Worm (Caenorhabditis elegans) whole organism, L1 larva: ENCODE measurements around the gene R151.10.

Source experiments
- C04F5.9 ChIP-seq: sonication (generic microtip); optimal IDR thresholded peaks from 2 replicates; lab custom pipeline; 2016; ENCODE audit warnings: missing genetic modification characterization, missing compliant biosample characterization
- C16A3.4 ChIP-seq: fragments of 150-350 bp; optimal IDR thresholded peaks from 2 replicates; lab custom pipeline; 2014; ENCODE audit warnings: missing biosample characterization, missing genetic modification characterization
- F16B12.6 ChIP-seq: fragments of 150-350 bp; optimal IDR thresholded peaks from 2 replicates; lab custom pipeline; 2014; ENCODE audit warnings: missing biosample characterization, missing genetic modification characterization
- aha-1 ChIP-seq: fragments of 150-350 bp; optimal IDR thresholded peaks from 2 replicates; lab custom pipeline; 2014; ENCODE audit warnings: missing biosample characterization, missing genetic modification characterization
- alr-1 ChIP-seq: fragments of 200-800 bp; sonication (Bioruptor generic); optimal IDR thresholded peaks from 2 replicates; lab custom pipeline; 2018; ENCODE audit warnings: borderline replicate concordance, mild to moderate bottlenecking, missing genetic modification characterization, missing compliant biosample characterization
- aly-2 ChIP-seq: fragments of 150-350 bp; optimal IDR thresholded peaks from 2 replicates; lab custom pipeline; 2014; ENCODE audit warnings: missing biosample characterization, missing genetic modification characterization
- ama-1 ChIP-seq: fragments of 150-350 bp; optimal IDR thresholded peaks from 2 replicates; lab custom pipeline; 2014
- ceh-8 ChIP-seq: fragments of 200-800 bp; sonication (Bioruptor generic); optimal IDR thresholded peaks from 2 replicates; lab custom pipeline; 2018; ENCODE audit warnings: mild to moderate bottlenecking, missing genetic modification characterization, moderate library complexity, missing compliant biosample characterization
- ceh-82 ChIP-seq, 3 experiments: fragments of 150-350 bp in 1 of 3; sonication (generic microtip) in 2 of 3; optimal IDR thresholded peaks; 2 replicates each; lab custom pipeline; 2014 to 2017; ENCODE audit warnings: missing biosample characterization in 3 of 3, missing genetic modification characterization in 3 of 3
- ceh-90 ChIP-seq: sonication (generic microtip); optimal IDR thresholded peaks from 2 replicates; lab custom pipeline; 2016; ENCODE audit warnings: missing genetic modification characterization, missing compliant biosample characterization
- ces-1 ChIP-seq: fragments of 150-350 bp; optimal IDR thresholded peaks from 2 replicates; lab custom pipeline; 2014; ENCODE audit warnings: missing biosample characterization, missing genetic modification reagents, missing genetic modification characterization
- efl-1 ChIP-seq, 4 experiments: fragments of 150-350 bp; optimal IDR thresholded peaks in 3 of 4; peaks in 1 of 4; 1 replicate in 1 of 4; 2 replicates in 3 of 4; lab custom pipeline; 2014; ENCODE audit warnings: missing biosample characterization in 2 of 4, missing genetic modification characterization in 2 of 4, missing genetic modification reagents in 2 of 4
- egl-13 ChIP-seq: sonication (generic microtip); optimal IDR thresholded peaks from 2 replicates; lab custom pipeline; 2016; ENCODE audit warnings: missing genotype, missing genetic modification reagents, missing genetic modification characterization, missing compliant biosample characterization
- elt-3 ChIP-seq, 6 experiments: fragments of 150-350 bp in 1 of 6; sonication (generic microtip); optimal IDR thresholded peaks; 2 replicates each; lab custom pipeline; 2017 to 2018; ENCODE audit warnings: missing biosample characterization in 6 of 6, missing genetic modification characterization in 6 of 6, inconsistent platforms in 1 of 6
- ets-5 ChIP-seq: fragments of 200-800 bp; sonication (Bioruptor generic); IDR thresholded peaks from 2 replicates; pipeline ENCODE4 v1.3.6; 2022; ENCODE audit warnings: missing genetic modification characterization, missing compliant biosample characterization
- fkh-10 ChIP-seq: sonication (generic microtip); optimal IDR thresholded peaks from 2 replicates; lab custom pipeline; 2017; ENCODE audit warnings: missing biosample characterization, missing genetic modification reagents, missing genetic modification characterization
- fkh-4 ChIP-seq: sonication (generic microtip); optimal IDR thresholded peaks from 2 replicates; lab custom pipeline; 2016; ENCODE audit warnings: missing compliant biosample characterization, missing genetic modification characterization, borderline replicate concordance
- fkh-8 ChIP-seq: sonication (generic microtip); optimal IDR thresholded peaks from 2 replicates; lab custom pipeline; 2016; ENCODE audit warnings: mild to moderate bottlenecking, missing genetic modification characterization, missing compliant biosample characterization
- hlh-17 ChIP-seq: fragments of 200-800 bp; sonication (Bioruptor generic); optimal IDR thresholded peaks from 2 replicates; lab custom pipeline; 2018; ENCODE audit warnings: missing genetic modification characterization, mild to moderate bottlenecking, missing compliant biosample characterization, moderate library complexity, borderline replicate concordance
- irx-1 ChIP-seq: sonication (generic microtip); optimal IDR thresholded peaks from 2 replicates; lab custom pipeline; 2016; ENCODE audit warnings: missing genetic modification characterization, missing compliant biosample characterization
- isw-1 ChIP-seq: fragments of 200-800 bp; sonication (Bioruptor generic); IDR thresholded peaks from 2 replicates; pipeline ENCODE4 v1.3.6; 2022; ENCODE audit warnings: missing genetic modification characterization, missing compliant biosample characterization
- jun-1 ChIP-seq: fragments of 150-350 bp; optimal IDR thresholded peaks from 2 replicates; lab custom pipeline; 2014; ENCODE audit warnings: missing biosample characterization, missing genetic modification reagents, missing genetic modification characterization
- lin-13 ChIP-seq: fragments of 150-350 bp; optimal IDR thresholded peaks from 2 replicates; lab custom pipeline; 2014; ENCODE audit warnings: missing biosample characterization, missing genetic modification reagents, missing genetic modification characterization
- lin-14 ChIP-seq: fragments of 200-800 bp; sonication (Bioruptor generic); optimal IDR thresholded peaks from 2 replicates; lab custom pipeline; 2018; ENCODE audit warnings: mild to moderate bottlenecking, missing genetic modification characterization, moderate library complexity, missing compliant biosample characterization
- lin-15B ChIP-seq: fragments of 150-350 bp; sonication (generic microtip); optimal IDR thresholded peaks from 3 replicates; lab custom pipeline; 2014; ENCODE audit warnings: missing biosample characterization, missing genetic modification characterization
- lin-39 ChIP-seq: fragments of 150-350 bp; optimal IDR thresholded peaks from 2 replicates; lab custom pipeline; 2014; ENCODE audit warnings: missing biosample characterization, missing genetic modification reagents, missing genetic modification characterization
- lir-3 ChIP-seq: sonication (generic microtip); optimal IDR thresholded peaks from 2 replicates; lab custom pipeline; 2016; ENCODE audit warnings: mild to moderate bottlenecking, missing genetic modification characterization, moderate library complexity, missing compliant biosample characterization; ENCODE audit not compliant: poor library complexity
- lsy-2 ChIP-seq, 2 experiments: fragments of 150-350 bp; optimal IDR thresholded peaks; 2 replicates each; lab custom pipeline; 2014; ENCODE audit warnings: missing biosample characterization in 2 of 2, missing genetic modification characterization in 2 of 2
- mab-9 ChIP-seq: fragments of 200-800 bp; sonication (Bioruptor generic); IDR thresholded peaks from 2 replicates; pipeline ENCODE4 v1.3.6; 2022; ENCODE audit warnings: missing genetic modification reagents, missing genetic modification characterization, missing compliant biosample characterization
- mdl-1 ChIP-seq, 2 experiments: fragments of 150-350 bp; optimal IDR thresholded peaks; 2 replicates each; lab custom pipeline; 2014 to 2017; ENCODE audit warnings: missing biosample characterization in 2 of 2, missing genetic modification characterization in 2 of 2, inconsistent platforms in 1 of 2
- nhr-12 ChIP-seq: sonication (generic microtip); optimal IDR thresholded peaks from 2 replicates; lab custom pipeline; 2017; ENCODE audit warnings: missing biosample characterization, missing genetic modification characterization
- nhr-20 ChIP-seq: sonication (generic microtip); optimal IDR thresholded peaks from 2 replicates; lab custom pipeline; 2016; ENCODE audit warnings: mild to moderate bottlenecking, missing genetic modification characterization, missing compliant biosample characterization
- nhr-237 ChIP-seq: fragments of 150-350 bp; optimal IDR thresholded peaks from 2 replicates; lab custom pipeline; 2014; ENCODE audit warnings: missing biosample characterization, missing genetic modification characterization
- nhr-71 ChIP-seq: sonication (generic microtip); optimal IDR thresholded peaks from 2 replicates; lab custom pipeline; 2016; ENCODE audit warnings: mild to moderate bottlenecking, missing genetic modification characterization, moderate library complexity, missing compliant biosample characterization
- nhr-77 ChIP-seq: fragments of 150-350 bp; optimal IDR thresholded peaks from 2 replicates; lab custom pipeline; 2014; ENCODE audit warnings: missing biosample characterization, missing genetic modification characterization
- nhr-85 ChIP-seq: sonication (generic microtip); peaks from one replicate; lab custom pipeline; 2016; ENCODE audit warnings: missing genetic modification characterization, inconsistent platforms, missing compliant biosample characterization
- pax-3 ChIP-seq: fragments of 200-800 bp; sonication (Bioruptor generic); optimal IDR thresholded peaks from 2 replicates; lab custom pipeline; 2018; ENCODE audit warnings: mild to moderate bottlenecking, missing genetic modification characterization, moderate library complexity, missing compliant biosample characterization
- pqm-1 ChIP-seq: sonication (generic microtip); optimal IDR thresholded peaks from 3 replicates; lab custom pipeline; 2017; ENCODE audit warnings: missing biosample characterization, missing genetic modification characterization
- snu-23 ChIP-seq: sonication (generic microtip); optimal IDR thresholded peaks from 2 replicates; lab custom pipeline; 2016; ENCODE audit warnings: missing genetic modification characterization, missing compliant biosample characterization
- sox-4 ChIP-seq: sonication (generic microtip); optimal IDR thresholded peaks from 2 replicates; lab custom pipeline; 2016; ENCODE audit warnings: missing genetic modification characterization, missing compliant biosample characterization
- sptf-1 ChIP-seq: fragments of 150-350 bp; optimal IDR thresholded peaks from 2 replicates; lab custom pipeline; 2014; ENCODE audit warnings: missing biosample characterization, missing genetic modification characterization
- sup-37 ChIP-seq: fragments of 200-800 bp; sonication (Bioruptor generic); optimal IDR thresholded peaks from 2 replicates; lab custom pipeline; 2018; ENCODE audit warnings: mild to moderate bottlenecking, missing genetic modification characterization, missing compliant biosample characterization
- tbx-2 ChIP-seq: sonication (generic microtip); optimal IDR thresholded peaks from 2 replicates; lab custom pipeline; 2016; ENCODE audit warnings: missing genetic modification characterization, missing compliant biosample characterization
- unc-86 ChIP-seq: sonication (generic microtip); optimal IDR thresholded peaks from 2 replicates; lab custom pipeline; 2016; ENCODE audit warnings: missing genetic modification characterization, missing compliant biosample characterization
- unc-98 ChIP-seq: fragments of 200-800 bp; sonication (Bioruptor generic); IDR thresholded peaks from 2 replicates; pipeline ENCODE4 v1.3.6; 2022; ENCODE audit warnings: missing genetic modification characterization, missing compliant biosample characterization
- xbp-1 ChIP-seq: sonication (generic microtip); optimal IDR thresholded peaks from 2 replicates; lab custom pipeline; 2016; ENCODE audit warnings: missing genetic modification characterization, missing compliant biosample characterization
- zip-4 ChIP-seq: fragments of 200-800 bp; sonication (Bioruptor generic); optimal IDR thresholded peaks from 2 replicates; lab custom pipeline; 2018; ENCODE audit warnings: mild to moderate bottlenecking, missing genetic modification characterization, moderate library complexity, missing compliant biosample characterization
- ztf-11 ChIP-seq, 2 experiments: sonication (generic microtip); optimal IDR thresholded peaks; 2 replicates each; lab custom pipeline; 2016 to 2017; ENCODE audit warnings: missing genetic modification characterization in 2 of 2, missing biosample characterization in 1 of 2, missing compliant biosample characterization in 1 of 2
- ztf-4 ChIP-seq: fragments of 150-350 bp; optimal IDR thresholded peaks from 2 replicates; lab custom pipeline; 2014; ENCODE audit warnings: missing biosample characterization, missing genetic modification characterization

Gene R151.10

DNA sequence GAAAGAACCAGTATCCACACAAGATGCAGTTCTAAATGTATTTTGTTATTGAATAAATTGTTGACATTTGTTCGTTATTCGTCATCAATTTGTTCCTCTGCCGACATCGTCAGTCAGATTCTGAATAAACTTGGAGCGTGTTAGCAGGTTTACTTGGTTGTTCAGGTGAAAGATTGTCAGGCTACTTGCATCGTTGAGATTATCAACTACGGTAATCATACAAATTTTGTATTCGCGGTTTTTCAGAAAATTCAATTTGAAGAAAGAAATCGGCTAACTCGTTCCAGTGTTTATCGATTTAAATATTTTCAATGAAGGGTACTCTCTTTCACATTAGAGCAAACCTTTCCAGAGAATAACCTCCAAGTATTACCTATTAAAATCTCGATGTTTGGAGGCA is 21.0 kb downstream of the R151.10 start, which contains the start of gene R151.2:
Gene R151.2, plus strand, starts transcription at position 247 of the 400 bp plus-strand sequence.
- TF ChIP-seq efl-1 (optimal IDR thresholded peaks at IDR 0.05; lab: Kevin White, UChicago) = no peak
- peak in 1 of 2 experiments; percentile 91 for TF ChIP-seq efl-1 (GFP tag; optimal IDR thresholded peaks at IDR 0.05 in 1 of 2; lab: Kevin White, UChicago)
- TF ChIP-seq lin-14 (GFP tag; lab: Kevin White, UChicago) = no peak
- TF ChIP-seq lsy-2 (tag; optimal IDR thresholded peaks at IDR 0.05; lab: Kevin White, UChicago) = peak in 1 of 2 experiments; percentile 50
- TF ChIP-seq, all 84 proteins: peak for 2

DNA sequence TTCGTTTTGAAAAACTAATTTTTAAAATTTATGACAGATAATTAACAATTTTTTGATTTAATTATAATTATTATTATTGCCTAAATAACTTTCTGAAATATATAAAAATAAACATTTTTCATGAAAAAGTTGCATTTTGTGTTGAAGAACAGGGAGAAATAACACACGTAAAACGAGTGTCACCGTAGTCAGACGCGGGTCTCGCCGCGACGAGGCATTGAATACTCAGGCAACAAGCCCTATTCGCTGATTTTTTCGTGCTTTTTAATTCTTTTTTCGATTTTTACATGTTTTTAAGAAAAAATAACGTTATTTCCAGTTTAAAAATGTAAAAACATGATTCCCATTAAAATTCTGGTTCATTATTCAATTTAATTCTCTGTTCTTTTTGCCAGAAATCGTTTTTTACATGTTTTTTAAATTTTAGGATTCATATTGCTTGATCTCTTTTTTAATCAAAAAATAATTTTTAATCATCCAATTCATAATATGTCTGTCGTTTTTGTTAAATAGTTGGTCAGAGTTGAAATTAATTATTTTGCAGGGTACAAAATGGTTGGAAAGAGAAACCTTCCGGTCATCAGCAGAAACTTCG is 22.7 kb downstream of the R151.10 start, which contains the start of gene rpl-6:
Gene rpl-6, plus strand, starts transcription at position 545 of the 595 bp plus-strand sequence.
- peak; percentile 82 for TF ChIP-seq ztf-4
- peak; percentile 85 for TF ChIP-seq lin-15B
- no peak for TF ChIP-seq aha-1 (tag; lab: Kevin White, UChicago)
- TF ChIP-seq ceh-90 (tag; lab: Kevin White, UChicago) = peak; percentile 33
- peak; percentile 62 for TF ChIP-seq pax-3 (tag; lab: Kevin White, UChicago)
- peak in 5 of 6 experiments; percentile 14 to 98 (median 73) for TF ChIP-seq elt-3 (tag; optimal IDR thresholded peaks at IDR 0.05; lab: Kevin White, UChicago)
- TF ChIP-seq snu-23 (GFP tag; lab: Kevin White, UChicago) = peak; percentile 92
- TF ChIP-seq unc-98 (GFP tag; lab: Robert Waterston, UW) = no peak
- peak; percentile 86 for TF ChIP-seq tbx-2 (tag; lab: Kevin White, UChicago)
- TF ChIP-seq ztf-11 (tag; optimal IDR thresholded peaks at IDR 0.05; lab: Kevin White, UChicago) = peak in 1 of 2 experiments; percentile 66
- peak; percentile 85 for TF ChIP-seq nhr-20 (tag; lab: Kevin White, UChicago)
- no peak for TF ChIP-seq sptf-1
- TF ChIP-seq nhr-237 (tag; lab: Kevin White, UChicago) = peak; percentile 62
- peak; percentile 95 for TF ChIP-seq nhr-85 (tag; lab: Kevin White, UChicago)
- peak; percentile 81 to 90 (median 86) for TF ChIP-seq ceh-82 (tag; optimal IDR thresholded peaks at IDR 0.05; lab: Kevin White, UChicago)
- peak; percentile 12 for TF ChIP-seq ceh-8
- peak; percentile 81 for TF ChIP-seq jun-1 (tag; lab: Kevin White, UChicago)
- peak; percentile 20 for TF ChIP-seq sox-4
- TF ChIP-seq F16B12.6 (tag; lab: Kevin White, UChicago) = peak; percentile 46
- TF ChIP-seq nhr-12 = no peak
- TF ChIP-seq sup-37 (GFP tag; lab: Kevin White, UChicago) = no peak
- peak; percentile 55 for TF ChIP-seq ama-1 (lab: Kevin White, UChicago)
- TF ChIP-seq fkh-10 (GFP tag; lab: Kevin White, UChicago) = peak; percentile 77
- peak; percentile 77 for TF ChIP-seq C04F5.9 (tag; lab: Kevin White, UChicago)
- TF ChIP-seq ets-5 (GFP tag; lab: Robert Waterston, UW) = no peak
- no peak for TF ChIP-seq hlh-17
- TF ChIP-seq aly-2 (tag; lab: Kevin White, UChicago) = peak; percentile 22
- TF ChIP-seq ces-1 (GFP tag; lab: Kevin White, UChicago) = no peak
- TF ChIP-seq unc-86 = peak; percentile 79
- TF ChIP-seq nhr-71 = peak; percentile 93
- peak; percentile 67 for TF ChIP-seq irx-1 (tag; lab: Kevin White, UChicago)
- TF ChIP-seq lin-13 (GFP tag; lab: Kevin White, UChicago) = peak; percentile 83
- TF ChIP-seq lir-3 (tag; lab: Kevin White, UChicago) = peak; percentile 76
- peak; percentile 73 for TF ChIP-seq lin-39
- peak; percentile 97 for TF ChIP-seq C16A3.4 (tag; lab: Kevin White, UChicago)
- TF ChIP-seq mab-9 (GFP tag; lab: Robert Waterston, UW) = no peak
- TF ChIP-seq xbp-1 (tag; lab: Kevin White, UChicago) = peak; percentile 91
- TF ChIP-seq egl-13 (tag; lab: Kevin White, UChicago) = peak; percentile 69
- peak; percentile 83 for TF ChIP-seq nhr-77 (tag; lab: Kevin White, UChicago)
- TF ChIP-seq efl-1 (optimal IDR thresholded peaks at IDR 0.05; lab: Kevin White, UChicago) = peak; percentile 91 to 94
- TF ChIP-seq efl-1 (GFP tag; optimal IDR thresholded peaks at IDR 0.05 in 1 of 2; lab: Kevin White, UChicago) = peak; percentile 81 to 98
- TF ChIP-seq fkh-8 (tag; lab: Kevin White, UChicago) = peak; percentile 85
- peak; percentile 45 for TF ChIP-seq zip-4
- TF ChIP-seq alr-1 (tag; lab: Kevin White, UChicago) = no peak
- peak; percentile 90 for TF ChIP-seq isw-1 (GFP tag; lab: Robert Waterston, UW)
- TF ChIP-seq pqm-1 (tag; lab: Kevin White, UChicago) = no peak
- peak in 1 of 2 experiments; percentile 77 for TF ChIP-seq mdl-1 (tag; optimal IDR thresholded peaks at IDR 0.05; lab: Kevin White, UChicago)
- no peak for TF ChIP-seq fkh-4 (tag; lab: Kevin White, UChicago)
